Fruit fly (Drosophila melanogaster) whole organism, embryonic: Measurements from ENCODE around the gene CG33093.
A peak's percentile ranks its signal among the peaks of the same experiment; 100 is the strongest.

ENCODE experiments used
- CG10147 ChIP-seq: fragments of 200-800 bp; sonication (Bioruptor generic); optimal IDR thresholded peaks from 2 replicates; lab custom pipeline; 2019; ENCODE audit warnings: missing biosample characterization, mild to moderate bottlenecking, missing genetic modification characterization, moderate library complexity
- CG14667 ChIP-seq: fragments of 200-800 bp; sonication (Bioruptor generic); IDR thresholded peaks from 2 replicates; pipeline ENCODE4 v1.3.6; 2022; ENCODE audit warnings: missing biosample characterization, missing genetic modification characterization
- CG14710 ChIP-seq: fragments of 200-800 bp; sonication (Bioruptor generic); optimal IDR thresholded peaks from 3 replicates; lab custom pipeline; 2019; ENCODE audit warnings: missing biosample characterization, mild to moderate bottlenecking, missing genetic modification characterization, moderate library complexity
- CG14860 ChIP-seq: fragments of 200-800 bp; sonication (Bioruptor generic); IDR thresholded peaks from 3 replicates; pipeline ENCODE4 v1.3.6; 2022; ENCODE audit warnings: missing biosample characterization, missing genetic modification characterization; ENCODE audit not compliant: partially characterized antibody
- CG15601 ChIP-seq: fragments of 200-800 bp; sonication (Bioruptor generic); optimal IDR thresholded peaks from 3 replicates; lab custom pipeline; 2019; ENCODE audit warnings: missing biosample characterization, mild to moderate bottlenecking, missing genetic modification characterization, moderate library complexity
- CG18476 ChIP-seq: fragments of 200-800 bp; sonication (Bioruptor generic); optimal IDR thresholded peaks from 2 replicates; lab custom pipeline; 2016; ENCODE audit warnings: missing biosample characterization, mild to moderate bottlenecking, missing genetic modification characterization
- CG2199 ChIP-seq: fragments of 200-800 bp; sonication (Bioruptor generic); IDR thresholded peaks from 3 replicates; pipeline ENCODE4 v1.3.6; 2022; ENCODE audit warnings: missing biosample characterization, missing genetic modification characterization
- CG30020 ChIP-seq: fragments of 200-800 bp; optimal IDR thresholded peaks from 2 replicates; lab custom pipeline; 2019; ENCODE audit warnings: missing biosample characterization, mild to moderate bottlenecking, missing genetic modification characterization, moderate library complexity
- CG32532 ChIP-seq: fragments of 200-800 bp; sonication (Bioruptor generic); IDR thresholded peaks from 2 replicates; pipeline ENCODE4 v1.3.6; 2022; ENCODE audit warnings: missing biosample characterization, missing genetic modification characterization
- CG4854 ChIP-seq: fragments of 200-800 bp; sonication (Bioruptor generic); optimal IDR thresholded peaks from 2 replicates; lab custom pipeline; 2016; ENCODE audit warnings: missing biosample characterization, missing genetic modification characterization, inconsistent platforms
- CG6272 ChIP-seq: fragments of 200-800 bp; sonication (Bioruptor generic); IDR thresholded peaks from 2 replicates; pipeline ENCODE4 v1.3.6; 2022; ENCODE audit warnings: missing biosample characterization, missing genetic modification characterization
- CG6689 ChIP-seq: fragments of 200-800 bp; sonication (Bioruptor generic); IDR thresholded peaks from 2 replicates; pipeline ENCODE4 v1.3.6; 2022; ENCODE audit warnings: missing biosample characterization, missing genetic modification characterization
- CG6854 ChIP-seq: fragments of 200-800 bp; sonication (Bioruptor generic); optimal IDR thresholded peaks from 3 replicates; lab custom pipeline; 2017; ENCODE audit warnings: missing biosample characterization, mild to moderate bottlenecking, missing genetic modification characterization
- CG8924 ChIP-seq: fragments of 200-800 bp; optimal IDR thresholded peaks from 3 replicates; lab custom pipeline; 2019; ENCODE audit warnings: missing biosample characterization, mild to moderate bottlenecking, missing genetic modification characterization, moderate library complexity
- CG9932 ChIP-seq: fragments of 200-800 bp; sonication (Bioruptor generic); IDR thresholded peaks from 2 replicates; pipeline ENCODE4 v1.3.6; 2022; ENCODE audit warnings: missing biosample characterization, missing genetic modification characterization
- CoRest ChIP-seq: fragments of 200-800 bp; sonication (Bioruptor generic); optimal IDR thresholded peaks from 3 replicates; lab custom pipeline; 2018; ENCODE audit warnings: missing biosample characterization, mild to moderate bottlenecking, missing genetic modification characterization, moderate library complexity
- D19A ChIP-seq: fragments of 200-800 bp; optimal IDR thresholded peaks from 3 replicates; lab custom pipeline; 2019; ENCODE audit warnings: missing biosample characterization, mild to moderate bottlenecking, missing genetic modification characterization, moderate library complexity
- Dad ChIP-seq: fragments of 200-800 bp; sonication (Bioruptor generic); optimal IDR thresholded peaks from 3 replicates; lab custom pipeline; 2016; ENCODE audit warnings: missing biosample characterization, missing genetic modification characterization
- Deaf1 ChIP-seq: fragments of 200-800 bp; optimal IDR thresholded peaks from 3 replicates; lab custom pipeline; 2019; ENCODE audit warnings: missing biosample characterization, mild to moderate bottlenecking, missing genetic modification characterization, moderate library complexity
- Dek ChIP-seq: fragments of 200-800 bp; sonication (Bioruptor generic); optimal IDR thresholded peaks from 3 replicates; lab custom pipeline; 2019; ENCODE audit warnings: missing biosample characterization, mild to moderate bottlenecking, missing genetic modification characterization, moderate library complexity
- Dfd ChIP-seq, 2 experiments: fragments of >200 bp; optimal IDR thresholded peaks; 2 replicates each; lab custom pipeline; 2017; ENCODE audit warnings: missing biosample characterization in 2 of 2, missing genetic modification characterization in 2 of 2
- E2f1 ChIP-seq: fragments of 200-800 bp; sonication (Bioruptor generic); IDR thresholded peaks from 2 replicates; pipeline ENCODE4 v1.3.6; 2022; ENCODE audit warnings: missing biosample characterization, missing genetic modification characterization
- E2f2 ChIP-seq: fragments of 200-800 bp; sonication (Bioruptor generic); IDR thresholded peaks from 2 replicates; pipeline ENCODE4 v1.3.6; 2022; ENCODE audit warnings: missing biosample characterization, missing genetic modification characterization
- Eip74EF ChIP-seq, 2 experiments: fragments of 200-800 bp in 1 of 2; fragments of >200 bp in 1 of 2; sonication (Bioruptor generic) in 1 of 2; optimal IDR thresholded peaks; 2 replicates each; lab custom pipeline; 2017 to 2019; ENCODE audit warnings: missing biosample characterization in 2 of 2, missing genetic modification characterization in 2 of 2, mild to moderate bottlenecking in 1 of 2, moderate library complexity in 1 of 2
- Ets65A ChIP-seq: fragments of 200-800 bp; sonication (Bioruptor generic); peaks from one replicate; lab custom pipeline; 2016; ENCODE audit warnings: missing biosample characterization, missing genetic modification characterization
- Hr51 ChIP-seq, 2 experiments: fragments of 200-800 bp; sonication (Bioruptor generic); optimal IDR thresholded peaks; 2 replicates in 1 of 2; 3 replicates in 1 of 2; lab custom pipeline; 2016 to 2018; ENCODE audit warnings: missing biosample characterization in 2 of 2, missing genetic modification characterization in 2 of 2, mild to moderate bottlenecking in 1 of 2, moderate library complexity in 1 of 2
- Jarid2 ChIP-seq: fragments of 200-800 bp; sonication (Bioruptor generic); optimal IDR thresholded peaks from 3 replicates; lab custom pipeline; 2017; ENCODE audit warnings: mild to moderate bottlenecking, missing biosample characterization, missing genetic modification reagents, missing genetic modification characterization
- Kr ChIP-seq: fragments of 200-800 bp; sonication (Bioruptor generic); optimal IDR thresholded peaks from 2 replicates; lab custom pipeline; 2017; ENCODE audit warnings: missing biosample characterization, mild to moderate bottlenecking, missing genetic modification characterization
- Ptx1 ChIP-seq: fragments of 200-800 bp; sonication (Bioruptor generic); IDR thresholded peaks from 2 replicates; pipeline ENCODE4 v1.3.6; 2022; ENCODE audit warnings: missing biosample characterization, missing genetic modification characterization
- Sry-β ChIP-seq: fragments of 200-800 bp; sonication (Bioruptor generic); optimal IDR thresholded peaks from 2 replicates; lab custom pipeline; 2018; ENCODE audit warnings: missing biosample characterization, mild to moderate bottlenecking, missing genetic modification characterization, moderate library complexity
- Taf1 ChIP-seq: fragments of 200-800 bp; sonication (Bioruptor generic); IDR thresholded peaks from 2 replicates; pipeline ENCODE4 v1.3.6; 2022; ENCODE audit warnings: missing biosample characterization, missing genetic modification characterization
- Usf ChIP-seq: fragments of 200-800 bp; sonication (Bioruptor generic); optimal IDR thresholded peaks from 2 replicates; lab custom pipeline; 2017; ENCODE audit warnings: missing genotype, missing biosample characterization, missing genetic modification characterization
- Xrp1 ChIP-seq: fragments of 200-800 bp; sonication (Bioruptor generic); IDR thresholded peaks from 2 replicates; pipeline ENCODE4 v1.3.6; 2022; ENCODE audit warnings: missing biosample characterization, missing genetic modification characterization
- cato ChIP-seq: fragments of 200-800 bp; sonication (Bioruptor generic); optimal IDR thresholded peaks from 2 replicates; lab custom pipeline; 2016; ENCODE audit warnings: missing biosample characterization, missing genetic modification characterization, borderline replicate concordance
- ci ChIP-seq: fragments of 200-800 bp; sonication (Bioruptor generic); IDR thresholded peaks from 3 replicates; pipeline ENCODE4 v1.3.6; 2022; ENCODE audit warnings: missing biosample characterization, missing genetic modification characterization
- corto ChIP-seq: fragments of 200-800 bp; sonication (Bioruptor generic); optimal IDR thresholded peaks from 2 replicates; lab custom pipeline; 2016; ENCODE audit warnings: missing biosample characterization, mild to moderate bottlenecking, missing genetic modification characterization, moderate library complexity
- croc ChIP-seq: fragments of 200-800 bp; sonication (Bioruptor generic); conservative IDR thresholded peaks from 3 replicates; pipeline ENCODE4 v1.3.6; 2022; ENCODE audit warnings: missing biosample characterization, missing genetic modification characterization
- cwo ChIP-seq: fragments of 200-800 bp; sonication (Bioruptor generic); optimal IDR thresholded peaks from 3 replicates; lab custom pipeline; 2017; ENCODE audit warnings: missing biosample characterization, missing genetic modification characterization, mild to moderate bottlenecking, moderate library complexity, missing genetic modification reagents
- dati ChIP-seq: fragments of 200-800 bp; sonication (Bioruptor generic); IDR thresholded peaks from 2 replicates; pipeline ENCODE4 v1.3.6; 2022; ENCODE audit warnings: missing biosample characterization, missing genetic modification characterization
- exex ChIP-seq: fragments of 200-800 bp; sonication (Bioruptor generic); optimal IDR thresholded peaks from 4 replicates; lab custom pipeline; 2018; ENCODE audit warnings: missing biosample characterization, mild to moderate bottlenecking, missing genetic modification characterization, moderate library complexity
- gfzf ChIP-seq: fragments of 200-800 bp; sonication (Bioruptor generic); optimal IDR thresholded peaks from 2 replicates; lab custom pipeline; 2016; ENCODE audit warnings: missing biosample characterization, mild to moderate bottlenecking, missing genetic modification characterization, moderate library complexity
- gro ChIP-seq: fragments of 200-800 bp; sonication (Bioruptor generic); optimal IDR thresholded peaks from 2 replicates; lab custom pipeline; 2016; ENCODE audit warnings: missing biosample characterization, missing genetic modification characterization
- ind ChIP-seq: fragments of 200-800 bp; sonication (Bioruptor generic); optimal IDR thresholded peaks from 3 replicates; lab custom pipeline; 2016; ENCODE audit warnings: missing biosample characterization, missing genetic modification characterization
- odd ChIP-seq: fragments of 200-800 bp; sonication (Bioruptor generic); optimal IDR thresholded peaks from 2 replicates; lab custom pipeline; 2017; ENCODE audit warnings: missing biosample characterization, mild to moderate bottlenecking, missing genetic modification characterization
- prd ChIP-seq, 3 experiments: fragments of >200 bp in 2 of 3; fragments of 200-800 bp in 1 of 3; sonication (Bioruptor generic) in 1 of 3; optimal IDR thresholded peaks in 2 of 3; IDR thresholded peaks in 1 of 3; 2 replicates in 2 of 3; 3 replicates in 1 of 3; pipeline versions ENCODE4 v1.3.6 to Lab custom; 2017 to 2022; ENCODE audit warnings: missing biosample characterization in 1 of 3, missing genetic modification characterization in 1 of 3
- psq ChIP-seq: fragments of 200-800 bp; sonication (Bioruptor generic); optimal IDR thresholded peaks from 2 replicates; lab custom pipeline; 2017; ENCODE audit warnings: missing biosample characterization, missing genetic modification characterization
- row ChIP-seq: fragments of 200-800 bp; sonication (Bioruptor generic); IDR thresholded peaks from 3 replicates; pipeline ENCODE4 v1.3.6; 2022; ENCODE audit warnings: missing biosample characterization, missing genetic modification characterization
- sc ChIP-seq, 3 experiments: fragments of >200 bp in 2 of 3; fragments of 200-800 bp in 1 of 3; sonication (Bioruptor generic) in 1 of 3; optimal IDR thresholded peaks; 2 replicates in 2 of 3; 3 replicates in 1 of 3; lab custom pipeline; 2017; ENCODE audit warnings: mild to moderate bottlenecking in 1 of 3, missing biosample characterization in 1 of 3, missing genetic modification characterization in 1 of 3, missing genetic modification reagents in 1 of 3
- sob ChIP-seq: fragments of 200-800 bp; sonication (Bioruptor generic); IDR thresholded peaks from 2 replicates; pipeline ENCODE4 v1.3.6; 2022; ENCODE audit warnings: missing biosample characterization, missing genetic modification characterization
- wor ChIP-seq: fragments of 200-800 bp; sonication (Bioruptor generic); IDR thresholded peaks from 2 replicates; pipeline ENCODE4 v1.3.6; 2022; ENCODE audit warnings: missing biosample characterization, missing genetic modification characterization

Gene CG33093

DNA sequence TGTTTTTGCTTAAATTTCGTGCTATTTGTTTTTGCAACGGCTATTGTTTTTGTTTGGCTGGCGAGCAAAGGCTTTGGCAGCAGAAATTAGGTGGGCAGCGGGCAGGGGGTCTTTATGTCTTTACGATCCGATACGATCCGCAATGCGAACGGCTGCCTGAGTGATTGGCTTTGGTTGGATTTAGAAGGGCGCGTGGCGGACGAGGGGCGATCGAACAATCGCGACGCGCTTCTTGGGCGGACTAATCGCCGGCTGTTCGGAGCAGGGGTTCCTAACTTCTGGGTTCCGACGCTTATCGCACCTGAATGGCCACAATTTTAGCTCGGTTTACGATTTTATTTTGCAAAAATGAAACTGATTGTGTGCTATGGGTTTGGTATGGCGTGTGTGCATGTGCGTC, 4.5 kb downstream of the CG33093 start (continued):
- TF ChIP-seq exex (peak; percentile 79), CG6854 (no peak), sob (GFP tag; lab: Robert Waterston, UW) (0 out of 2 replicates have a peak, but pooled peaks have one; percentile 16), Deaf1 (tag; lab: Kevin White, UChicago) (peak; percentile 58), CG30020 (tag; lab: Kevin White, UChicago) (no peak), dati (GFP tag; lab: Robert Waterston, UW) (no peak), CG10147 (GFP tag; lab: Kevin White, UChicago) (no peak), E2f2 (GFP tag; lab: Robert Waterston, UW) (no peak), CG8924 (tag; lab: Kevin White, UChicago) (no peak), CG6272 (GFP tag; lab: Robert Waterston, UW) (no peak), ci (GFP tag; lab: Robert Waterston, UW) (0 out of 3 replicates have a peak, but pooled peaks have one; percentile 5), CG9932 (GFP tag; lab: Robert Waterston, UW) (peak; percentile 18; the same call in 1 of the 2 replicates), Xrp1 (GFP tag; lab: Robert Waterston, UW) (no peak), Jarid2 (GFP tag; lab: Kevin White, UChicago) (no peak), Kr (no peak), Ets65A (GFP tag; lab: Kevin White, UChicago) (peak; percentile 36), CG14710 (tag; lab: Kevin White, UChicago) (no peak), CG18476 (GFP tag; lab: Kevin White, UChicago) (peak; percentile 83), wor (GFP tag; lab: Robert Waterston, UW) (no peak), ind (GFP tag; lab: Kevin White, UChicago) (no peak), Taf1 (GFP tag; lab: Robert Waterston, UW) (no peak), CoRest (tag; lab: Kevin White, UChicago) (no peak), D19A (tag; lab: Kevin White, UChicago) (no peak), CG32532 (no peak), Eip74EF (GFP tag; optimal IDR thresholded peaks at IDR 0.05; lab: Kevin White, UChicago) (no peak), psq (GFP tag; lab: Kevin White, UChicago) (no peak), croc (GFP tag; lab: Robert Waterston, UW) (no peak), corto (GFP tag; lab: Kevin White, UChicago) (peak; percentile 12), CG15601 (tag; lab: Kevin White, UChicago) (no peak), Dad (GFP tag; lab: Kevin White, UChicago) (no peak), CG4854 (GFP tag; lab: Kevin White, UChicago) (no peak), gro (GFP tag; lab: Kevin White, UChicago) (peak; percentile 83), Hr51 (GFP tag; optimal IDR thresholded peaks at IDR 0.05; lab: Kevin White, UChicago) (no peak), row (GFP tag; lab: Robert Waterston, UW) (peak; percentile 7; the same call in 1 of the 3 replicates), Ptx1 (GFP tag; lab: Robert Waterston, UW) (no peak), Sry-β (GFP tag; lab: Kevin White, UChicago) (no peak), Dfd (GFP tag; optimal IDR thresholded peaks at IDR 0.05; lab: Kevin White, UChicago) (no peak), prd (optimal IDR thresholded peaks at IDR 0.05; lab: Kevin White, UChicago) (no peak), prd (GFP tag; IDR thresholded peaks at IDR 0.05; lab: Robert Waterston, UW) (no peak), sc (optimal IDR thresholded peaks at IDR 0.05; lab: Kevin White, UChicago) (no peak), sc (GFP tag; optimal IDR thresholded peaks at IDR 0.05; lab: Kevin White, UChicago) (no peak), cato (GFP tag; lab: Kevin White, UChicago) (no peak), gfzf (GFP tag; lab: Kevin White, UChicago) (no peak), odd (GFP tag; lab: Kevin White, UChicago) (no peak), CG2199 (GFP tag; lab: Robert Waterston, UW) (no peak), CG14860 (no peak), cwo (GFP tag; lab: Kevin White, UChicago) (peak; percentile 51), Usf (GFP tag; lab: Kevin White, UChicago) (no peak), CG6689 (no peak), Dek (no peak), E2f1 (GFP tag; lab: Robert Waterston, UW) (no peak), CG14667 (GFP tag; lab: Robert Waterston, UW) (no peak)
